Worm (Caenorhabditis elegans) whole organism, young adult: ENCODE data around the gene mlc-1.

Experiments used
- C06A6.2 ChIP-seq: fragments of 200-800 bp; sonication (Bioruptor generic); conservative IDR thresholded peaks from 2 replicates; pipeline ENCODE4 v1.3.6; 2022; ENCODE audit warnings: missing genetic modification characterization, missing compliant biosample characterization
- F10E7.11 ChIP-seq: sonication (generic microtip); optimal IDR thresholded peaks from 2 replicates; lab custom pipeline; 2017; ENCODE audit warnings: mild to moderate bottlenecking, missing genetic modification characterization, moderate library complexity, missing compliant biosample characterization
- F22D6.2 ChIP-seq: sonication (generic microtip); optimal IDR thresholded peaks from 2 replicates; lab custom pipeline; 2016; ENCODE audit warnings: mild to moderate bottlenecking, missing genetic modification characterization, missing compliant biosample characterization
- F57A8.1 ChIP-seq: fragments of 200-800 bp; sonication (Bioruptor generic); optimal IDR thresholded peaks from 2 replicates; lab custom pipeline; 2018; ENCODE audit warnings: mild to moderate bottlenecking, missing genetic modification characterization, moderate library complexity, missing compliant biosample characterization
- K11D2.4 ChIP-seq: fragments of 200-800 bp; sonication (Bioruptor generic); IDR thresholded peaks from 2 replicates; pipeline ENCODE4 v1.3.6; 2022; ENCODE audit warnings: missing genetic modification reagents, missing genetic modification characterization, missing compliant biosample characterization
- K12H6.12 ChIP-seq: fragments of 200-800 bp; sonication (Bioruptor generic); optimal IDR thresholded peaks from 2 replicates; lab custom pipeline; 2018; ENCODE audit warnings: mild to moderate bottlenecking, missing genetic modification characterization, missing compliant biosample characterization
- T26A5.8 ChIP-seq: sonication (generic microtip); optimal IDR thresholded peaks from 2 replicates; lab custom pipeline; 2016; ENCODE audit warnings: missing genetic modification characterization, missing compliant biosample characterization
- Y95B8A.8 ChIP-seq: fragments of 200-800 bp; sonication (Bioruptor generic); IDR thresholded peaks from 2 replicates; pipeline ENCODE4 v1.3.6; 2022; ENCODE audit warnings: missing genetic modification reagents, missing genetic modification characterization, missing compliant biosample characterization
- ZK185.1 ChIP-seq: sonication (generic microtip); optimal IDR thresholded peaks from 2 replicates; lab custom pipeline; 2016; ENCODE audit warnings: mild to moderate bottlenecking, missing genetic modification characterization, missing compliant biosample characterization; ENCODE audit not compliant: poor library complexity, severe bottlenecking
- ama-1 ChIP-seq, 3 experiments: fragments of 150-350 bp in 1 of 3; sonication (generic microtip) in 2 of 3; optimal IDR thresholded peaks; 2 replicates each; lab custom pipeline; 2014 to 2018; ENCODE audit warnings: missing biosample characterization in 2 of 3, missing genetic modification characterization in 2 of 3, missing genetic modification reagents in 2 of 3
- atf-7 ChIP-seq: sonication (generic microtip); optimal IDR thresholded peaks from 2 replicates; lab custom pipeline; 2017; ENCODE audit warnings: mild to moderate bottlenecking, missing genetic modification characterization, missing compliant biosample characterization
- bed-1 ChIP-seq: fragments of 200-800 bp; sonication (Bioruptor generic); IDR thresholded peaks from 2 replicates; pipeline ENCODE4 v1.3.6; 2022; ENCODE audit warnings: missing genetic modification reagents, missing genetic modification characterization, missing compliant biosample characterization
- dpl-1 ChIP-seq: fragments of 150-350 bp; optimal IDR thresholded peaks from 2 replicates; lab custom pipeline; 2014; ENCODE audit warnings: missing biosample characterization, missing genetic modification reagents, missing genetic modification characterization
- efl-1 ChIP-seq: fragments of 150-350 bp; optimal IDR thresholded peaks from 2 replicates; lab custom pipeline; 2014; ENCODE audit warnings: missing biosample characterization, missing genetic modification reagents, missing genetic modification characterization
- egl-18 ChIP-seq: fragments of 200-800 bp; sonication (Bioruptor generic); IDR thresholded peaks from 2 replicates; pipeline ENCODE4 v1.3.6; 2022; ENCODE audit warnings: missing genetic modification reagents, missing genetic modification characterization, missing compliant biosample characterization
- fkh-3 ChIP-seq: sonication (generic microtip); optimal IDR thresholded peaks from 2 replicates; lab custom pipeline; 2016; ENCODE audit warnings: mild to moderate bottlenecking, missing genetic modification characterization, missing compliant biosample characterization
- hlh-26 ChIP-seq: fragments of 200-800 bp; sonication (Bioruptor generic); conservative IDR thresholded peaks from 2 replicates; pipeline ENCODE4 v1.3.6; 2022; ENCODE audit warnings: missing genetic modification reagents, missing genetic modification characterization, missing compliant biosample characterization
- hmg-20 ChIP-seq: fragments of 200-800 bp; sonication (Bioruptor generic); IDR thresholded peaks from 2 replicates; pipeline ENCODE4 v1.3.6; 2022; ENCODE audit warnings: missing genetic modification reagents, missing genetic modification characterization, missing compliant biosample characterization
- lag-1 ChIP-seq: fragments of 200-800 bp; sonication (Bioruptor generic); IDR thresholded peaks from 2 replicates; pipeline ENCODE4 v1.3.6; 2022; ENCODE audit warnings: missing genetic modification reagents, missing genetic modification characterization, missing compliant biosample characterization
- lin-26 ChIP-seq: fragments of 200-800 bp; sonication (Bioruptor generic); IDR thresholded peaks from 2 replicates; pipeline ENCODE4 v1.3.6; 2022; ENCODE audit warnings: missing genetic modification reagents, missing genetic modification characterization, missing compliant biosample characterization
- lsy-27 ChIP-seq: sonication (generic microtip); optimal IDR thresholded peaks from 2 replicates; lab custom pipeline; 2017; ENCODE audit warnings: missing genetic modification characterization, mild to moderate bottlenecking, missing compliant biosample characterization, antibody characterized with exemption, missing genotype, borderline replicate concordance; ENCODE audit not compliant: insufficient read depth
- madf-10 ChIP-seq: sonication (generic microtip); optimal IDR thresholded peaks from 2 replicates; lab custom pipeline; 2016; ENCODE audit warnings: mild to moderate bottlenecking, missing genetic modification characterization, missing compliant biosample characterization
- madf-6 ChIP-seq: fragments of 200-800 bp; sonication (Bioruptor generic); IDR thresholded peaks from 2 replicates; pipeline ENCODE4 v1.3.6; 2022; ENCODE audit warnings: missing genetic modification reagents, missing genetic modification characterization, missing compliant biosample characterization
- nfya-2 ChIP-seq: fragments of 200-800 bp; sonication (Bioruptor generic); IDR thresholded peaks from 2 replicates; pipeline ENCODE4 v1.3.6; 2022; ENCODE audit warnings: missing genetic modification reagents, missing genetic modification characterization, missing compliant biosample characterization
- nhr-27 ChIP-seq: fragments of 200-800 bp; sonication (Bioruptor generic); optimal IDR thresholded peaks from 2 replicates; lab custom pipeline; 2018; ENCODE audit warnings: mild to moderate bottlenecking, missing genetic modification characterization, moderate library complexity, missing compliant biosample characterization
- nhr-90 ChIP-seq: sonication (generic microtip); optimal IDR thresholded peaks from 2 replicates; lab custom pipeline; 2016; ENCODE audit warnings: missing genotype, mild to moderate bottlenecking, missing genetic modification characterization, missing compliant biosample characterization
- snpc-1.3 ChIP-seq: sonication (generic microtip); optimal IDR thresholded peaks from 2 replicates; lab custom pipeline; 2017; ENCODE audit warnings: missing genetic modification characterization, mild to moderate bottlenecking, missing compliant biosample characterization, antibody characterized with exemption, moderate library complexity, missing genotype, missing genetic modification reagents; ENCODE audit not compliant: insufficient read depth
- snpc-3.4 ChIP-seq: sonication (generic microtip); optimal IDR thresholded peaks from 2 replicates; lab custom pipeline; 2017; ENCODE audit warnings: missing genetic modification characterization, mild to moderate bottlenecking, missing compliant biosample characterization, antibody characterized with exemption, moderate library complexity, missing genotype, missing genetic modification reagents
- unc-130 ChIP-seq: sonication (generic microtip); optimal IDR thresholded peaks from 2 replicates; lab custom pipeline; 2016; ENCODE audit warnings: missing genetic modification reagents, missing genetic modification characterization, missing compliant biosample characterization
- unc-62 ChIP-seq: fragments of 150-350 bp; optimal IDR thresholded peaks from 2 replicates; lab custom pipeline; 2014; ENCODE audit warnings: missing biosample characterization, missing genetic modification reagents, missing genetic modification characterization
- ztf-25 ChIP-seq: fragments of 200-800 bp; sonication (Bioruptor generic); IDR thresholded peaks from 2 replicates; pipeline ENCODE4 v1.3.6; 2022; ENCODE audit warnings: missing genetic modification reagents, missing genetic modification characterization, missing compliant biosample characterization
- ztf-26 ChIP-seq: sonication (generic microtip); optimal IDR thresholded peaks from 2 replicates; lab custom pipeline; 2017; ENCODE audit warnings: missing genetic modification characterization, missing compliant biosample characterization

The mlc-1 gene

DNA sequence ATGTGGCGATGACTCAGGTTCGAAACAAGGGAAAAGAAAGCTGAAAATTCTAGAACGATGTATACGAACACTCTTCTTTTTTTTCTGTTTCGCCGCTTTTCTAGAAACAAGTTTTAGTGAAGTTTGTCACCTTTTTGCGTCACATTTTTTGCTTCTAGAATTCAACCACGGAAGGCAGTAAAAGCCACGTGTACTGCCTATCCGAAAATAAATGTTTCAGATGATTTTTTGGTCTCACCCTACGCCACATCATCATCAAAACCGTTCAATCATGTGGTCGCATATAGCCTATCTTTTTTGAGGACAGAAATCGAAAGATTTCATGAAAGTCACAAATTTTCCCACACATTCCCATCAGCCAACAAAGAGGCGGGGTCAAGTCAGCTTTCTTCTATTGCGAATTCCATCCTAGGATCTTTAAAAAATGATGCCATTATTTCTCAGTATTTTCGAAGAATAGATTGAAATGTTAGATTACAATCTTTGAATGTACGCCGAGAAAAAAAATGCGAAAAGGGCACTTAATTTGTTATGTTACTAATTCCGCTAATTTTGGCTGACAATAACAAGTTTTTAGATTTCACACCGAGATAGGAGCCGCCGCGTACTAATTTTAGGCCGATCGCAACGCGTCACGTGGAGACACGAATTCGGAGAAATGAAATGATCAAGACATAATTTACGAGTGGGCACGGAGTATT is 35.0 kb upstream of the mlc-1 start (continued):
- TF ChIP-seq ztf-26 (tag; lab: Kevin White, UChicago) = peak; percentile 4
- TF ChIP-seq K11D2.4 (GFP tag; lab: Robert Waterston, UW) = peak; percentile 75
- TF ChIP-seq lag-1 (GFP tag; lab: Robert Waterston, UW) = no peak
- TF ChIP-seq ZK185.1 (tag; lab: Kevin White, UChicago) = no peak
- no peak for TF ChIP-seq hmg-20

DNA sequence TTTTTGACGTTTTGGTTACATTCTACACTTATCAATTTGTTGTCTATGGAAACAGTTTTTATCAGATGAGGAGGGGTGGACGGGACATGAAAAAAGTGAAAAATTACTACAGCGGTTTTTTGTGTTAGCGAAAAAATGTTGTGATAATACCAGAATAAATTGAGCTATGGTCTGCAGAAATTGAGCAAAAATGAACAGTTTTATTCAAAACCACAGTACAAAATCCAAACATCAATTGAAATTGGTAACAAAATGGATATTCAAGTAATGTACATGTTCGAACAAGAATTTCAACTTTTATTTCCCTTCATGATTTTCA is 34.5 kb upstream of the mlc-1 start:
- no peak for TF ChIP-seq Y95B8A.8 (GFP tag; lab: Robert Waterston, UW)
- no peak for TF ChIP-seq hlh-26 (GFP tag; lab: Robert Waterston, UW)
- TF ChIP-seq F22D6.2 = no peak
- no peak for TF ChIP-seq lsy-27 (tag; lab: Kevin White, UChicago)
- TF ChIP-seq ztf-25 (GFP tag; lab: Robert Waterston, UW) = no peak
- no peak for TF ChIP-seq atf-7 (tag; lab: Kevin White, UChicago)
- no peak for TF ChIP-seq nhr-27 (tag; lab: Kevin White, UChicago)
- no peak for TF ChIP-seq fkh-3 (tag; lab: Kevin White, UChicago)
- no peak for TF ChIP-seq K12H6.12 (tag; lab: Kevin White, UChicago)
- TF ChIP-seq T26A5.8 = no peak
- no peak for TF ChIP-seq nhr-90
- TF ChIP-seq efl-1 = no peak
- TF ChIP-seq madf-10 = no peak
- no peak for TF ChIP-seq C06A6.2 (GFP tag; lab: Robert Waterston, UW)
- TF ChIP-seq nfya-2 = no peak
- no peak for TF ChIP-seq ZK185.1 (tag; lab: Kevin White, UChicago)
- no peak for TF ChIP-seq snpc-1.3 (tag; lab: Kevin White, UChicago)
- no peak for TF ChIP-seq F57A8.1 (GFP tag; lab: Kevin White, UChicago)
- TF ChIP-seq unc-130 (GFP tag; lab: Kevin White, UChicago) = no peak
- TF ChIP-seq snpc-3.4 (tag; lab: Kevin White, UChicago) = no peak

DNA sequence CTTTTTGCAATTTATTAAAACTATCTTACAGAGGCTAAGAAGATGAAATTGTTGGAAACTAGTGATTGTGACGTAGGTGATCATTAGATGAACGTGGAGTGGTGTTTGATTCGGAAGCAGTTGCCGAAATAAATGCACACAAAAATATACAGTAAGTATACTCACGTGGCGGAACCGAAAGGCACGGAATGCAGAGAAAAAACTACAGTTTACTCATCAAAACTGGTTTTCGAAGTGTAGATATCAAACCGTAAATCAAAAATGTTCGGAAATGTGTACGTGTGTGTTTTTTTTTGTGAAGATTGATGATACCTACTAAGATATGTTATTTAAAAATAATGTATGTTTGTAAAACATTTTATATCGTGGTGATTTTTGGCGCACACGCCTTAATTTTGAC is 32.3 kb upstream of the mlc-1 start:
- TF ChIP-seq dpl-1 (GFP tag; lab: Kevin White, UChicago) (no peak), bed-1 (GFP tag; lab: Robert Waterston, UW) (no peak), lin-26 (GFP tag; lab: Robert Waterston, UW) (no peak), egl-18 (GFP tag; lab: Robert Waterston, UW) (no peak), ama-1 (optimal IDR thresholded peaks at IDR 0.05; lab: Kevin White, UChicago) (no peak), ama-1 (GFP tag; optimal IDR thresholded peaks at IDR 0.05; lab: Kevin White, UChicago) (no peak), madf-6 (GFP tag; lab: Robert Waterston, UW) (no peak)

DNA sequence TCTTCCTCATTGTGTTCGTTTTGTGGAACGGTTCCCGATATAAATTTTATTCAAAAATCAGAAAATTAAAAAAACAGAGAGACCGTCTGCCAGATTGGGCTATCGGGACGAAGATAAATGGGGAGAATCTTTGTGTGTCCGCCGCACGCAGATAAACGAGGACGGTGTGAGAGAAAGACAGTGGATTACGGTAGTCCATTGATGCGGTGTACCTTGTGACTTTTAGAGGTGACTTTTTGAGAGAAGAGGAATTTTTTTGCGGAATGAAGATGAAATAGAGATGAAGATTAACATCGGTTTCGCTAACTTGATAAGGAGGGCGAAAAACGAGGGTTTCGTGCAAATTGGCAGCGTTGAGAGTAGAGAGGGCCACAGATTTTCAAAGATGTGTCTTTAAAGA is 31.2 kb upstream of the mlc-1 start:
- TF ChIP-seq lin-26 (GFP tag; lab: Robert Waterston, UW) (0 out of 2 replicates have a peak, but pooled peaks have one; percentile 30), unc-62 (GFP tag; lab: Kevin White, UChicago) (no peak)

DNA sequence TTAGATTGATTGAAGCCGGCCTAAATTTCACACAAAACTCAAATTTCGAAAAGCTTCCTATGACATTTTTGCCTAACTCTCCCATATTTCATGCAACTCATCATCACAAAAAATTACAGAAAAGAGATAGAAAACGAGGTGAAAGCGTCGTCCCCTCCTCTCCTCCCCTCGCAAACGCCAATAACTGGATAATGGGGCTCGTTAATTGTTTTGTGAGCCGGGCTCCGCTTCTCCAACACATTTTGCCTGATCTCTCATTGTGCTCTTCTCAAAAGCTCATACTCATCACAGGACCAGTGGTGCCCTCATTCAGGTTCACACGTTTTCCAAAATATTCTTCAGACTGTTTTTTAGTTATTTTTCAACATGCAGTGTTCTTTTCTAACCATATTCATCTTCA is 30.2 kb upstream of the mlc-1 start, which contains the start of gene pbo-6:
Gene pbo-6, plus strand, starts transcription at position 240 of the 400 bp plus-strand sequence.
- TF ChIP-seq F10E7.11 (tag; lab: Kevin White, UChicago) (no peak), atf-7 (tag; lab: Kevin White, UChicago) (no peak)
